Fruit fly (Drosophila melanogaster): ENCODE results near the gene CG14082.

DNA sequence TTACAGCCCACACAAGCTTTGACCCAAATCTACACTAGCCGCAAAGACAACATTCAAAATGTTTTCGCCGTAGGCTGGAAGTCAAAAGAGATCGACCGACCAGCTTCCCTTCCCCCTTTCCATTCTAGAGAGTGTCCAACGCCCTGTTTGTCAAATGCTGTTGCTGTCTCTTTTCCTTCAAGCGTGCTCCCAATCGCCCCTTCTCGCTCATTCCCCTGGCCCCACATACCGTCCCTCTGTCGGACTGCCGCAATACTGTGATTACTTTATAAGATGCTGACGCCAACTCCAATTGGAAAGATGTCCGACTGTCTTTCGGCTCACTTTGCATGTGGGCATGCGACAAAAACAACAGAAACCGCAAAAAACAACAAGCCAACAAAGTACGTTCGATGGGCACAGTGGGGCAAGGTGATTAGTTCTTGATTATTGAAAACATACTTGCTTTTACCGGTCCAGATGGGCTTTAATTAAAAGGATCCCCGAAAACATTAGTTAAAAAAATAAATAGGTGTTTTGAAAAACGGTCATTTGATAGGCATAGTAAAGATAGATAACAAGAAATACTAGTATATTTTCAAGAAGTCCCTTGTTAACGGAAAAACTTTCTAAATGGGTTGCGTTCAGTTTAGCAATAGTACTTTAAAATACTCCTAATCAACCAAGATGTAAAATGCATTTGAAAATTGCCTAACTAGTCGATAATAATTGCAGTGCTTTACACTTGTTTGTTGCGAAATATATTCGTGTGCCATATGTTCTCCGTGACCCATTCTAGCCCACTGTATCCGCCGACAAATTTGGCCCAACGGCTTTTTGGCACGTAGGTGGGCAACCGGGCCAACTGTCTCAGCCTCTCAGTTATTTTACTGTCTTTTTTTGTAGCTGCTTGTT is 58.7 kb downstream of the CG14082 start:
- no peak for TF ChIP-seq psq (optimal IDR thresholded peaks at IDR 0.05)
- no peak for TF ChIP-seq insv (optimal IDR thresholded peaks at IDR 0.05)
- TF ChIP-seq Myc (optimal IDR thresholded peaks at IDR 0.05), result no peak

Data from Kc167 (cell line).